Worm (Caenorhabditis elegans): ENCODE measurements around the gene R02F2.9.
A peak's percentile ranks its signal among the peaks of the same experiment; 100 is the strongest.

Gene R02F2.9

ce11 chrIII:5498973-5499372, at the start of gene R02F2.9:
Gene R02F2.9, plus strand, starts transcription at chrIII:5499190.
- TF ChIP-seq C16A3.4 (tag; optimal IDR thresholded peaks at IDR 0.05) (peak; percentile 42), efl-3 (GFP tag; optimal IDR thresholded peaks at IDR 0.05) (no peak), nhr-85 (tag) (peak; percentile 75), grh-1 (GFP tag; IDR thresholded peaks at IDR 0.05) (peak; percentile 53; the same call in 1 of the 2 replicates), blmp-1 (tag; optimal IDR thresholded peaks at IDR 0.05) (peak; percentile 55), lin-35 (GFP tag; optimal IDR thresholded peaks at IDR 0.05) (peak; percentile 91 to 96), Y116A8C.19 (tag; optimal IDR thresholded peaks at IDR 0.05; ENCODE audit: borderline replicate concordance) (no peak), nhr-90 (tag; optimal IDR thresholded peaks at IDR 0.05; ENCODE audit: poor library complexity) (peak; percentile 46), nhr-84 (tag; optimal IDR thresholded peaks at IDR 0.05) (no peak), mef-2 (tag; optimal IDR thresholded peaks at IDR 0.05) (no peak), fkh-4 (tag; optimal IDR thresholded peaks at IDR 0.05; ENCODE audit: borderline replicate concordance) (no peak), nhr-77 (tag; optimal IDR thresholded peaks at IDR 0.05) (no peak), unc-30 (tag; optimal IDR thresholded peaks at IDR 0.05) (no peak), sptf-1 (tag; optimal IDR thresholded peaks at IDR 0.05) (no peak), nhr-47 (tag; optimal IDR thresholded peaks at IDR 0.05) (peak; percentile 79), unc-98 (GFP tag; IDR thresholded peaks at IDR 0.05) (no peak), aly-2 (tag; optimal IDR thresholded peaks at IDR 0.05) (peak; percentile 13), ceh-82 (tag; optimal IDR thresholded peaks at IDR 0.05) (peak in 2 of 3 experiments; percentile 44 to 57), ceh-63 (GFP tag; optimal IDR thresholded peaks at IDR 0.05) (no peak), ceh-88 (GFP tag; IDR thresholded peaks at IDR 0.05) (no peak), skn-1 (tag; optimal IDR thresholded peaks at IDR 0.05) (peak; percentile 74), mab-9 (GFP tag; IDR thresholded peaks at IDR 0.05) (no peak), lsy-2 (tag; optimal IDR thresholded peaks at IDR 0.05) (peak; percentile 75 to 80), dsc-1 (tag; optimal IDR thresholded peaks at IDR 0.05) (peak; percentile 75), elt-2 (tag; optimal IDR thresholded peaks at IDR 0.05) (no peak), sup-37 (GFP tag; optimal IDR thresholded peaks at IDR 0.05) (no peak), ztf-11 (tag; optimal IDR thresholded peaks at IDR 0.05) (no peak), lin-13 (GFP tag; optimal IDR thresholded peaks at IDR 0.05) (peak; percentile 29), zag-1 (tag; optimal IDR thresholded peaks at IDR 0.05) (no peak), vab-15 (tag; optimal IDR thresholded peaks at IDR 0.05) (no peak), dpl-1 (GFP tag; optimal IDR thresholded peaks at IDR 0.05) (peak; percentile 91 to 95 (median 94)), nhr-76 (tag; optimal IDR thresholded peaks at IDR 0.05) (no peak), xbp-1 (tag; optimal IDR thresholded peaks at IDR 0.05) (peak; percentile 76), pax-3 (tag; optimal IDR thresholded peaks at IDR 0.05) (no peak), unc-86 (tag; optimal IDR thresholded peaks at IDR 0.05) (peak; percentile 59), nhr-71 (tag; optimal IDR thresholded peaks at IDR 0.05) (peak; percentile 82), nhr-20 (tag; optimal IDR thresholded peaks at IDR 0.05) (peak; percentile 72), egl-13 (tag; optimal IDR thresholded peaks at IDR 0.05) (peak; percentile 21), pag-3 (tag; optimal IDR thresholded peaks at IDR 0.05; ENCODE audit: borderline replicate concordance, insufficient read depth) (no peak), hlh-17 (GFP tag; optimal IDR thresholded peaks at IDR 0.05; ENCODE audit: borderline replicate concordance) (no peak), zip-4 (GFP tag; optimal IDR thresholded peaks at IDR 0.05) (peak; percentile 7), nhr-237 (tag; optimal IDR thresholded peaks at IDR 0.05) (no peak), ces-1 (GFP tag; optimal IDR thresholded peaks at IDR 0.05) (no peak), lin-14 (GFP tag; optimal IDR thresholded peaks at IDR 0.05) (peak; percentile 58), unc-130 (tag; optimal IDR thresholded peaks at IDR 0.05) (no peak), F16B12.6 (tag; optimal IDR thresholded peaks at IDR 0.05) (no peak), snu-23 (GFP tag; optimal IDR thresholded peaks at IDR 0.05) (peak; percentile 74), egl-27 (tag; optimal IDR thresholded peaks at IDR 0.05) (no peak), fkh-10 (GFP tag; optimal IDR thresholded peaks at IDR 0.05) (no peak), swsn-7 (tag; optimal IDR thresholded peaks at IDR 0.05) (peak; percentile 71), sox-4 (tag; optimal IDR thresholded peaks at IDR 0.05) (no peak), fos-1 (tag; optimal IDR thresholded peaks at IDR 0.05) (no peak), irx-1 (tag; optimal IDR thresholded peaks at IDR 0.05) (peak; percentile 20)
